Fruit fly (Drosophila melanogaster) whole organism, wandering third instar larva: Measurements from ENCODE around the gene Argk2.

Experiments used
- Abd-B ChIP-seq: fragments of >200 bp; optimal IDR thresholded peaks from 2 replicates; lab custom pipeline; 2017; ENCODE audit warnings: missing biosample characterization, missing genetic modification characterization
- HLH106 ChIP-seq: fragments of 200-800 bp; optimal IDR thresholded peaks from 3 replicates; lab custom pipeline; 2019; ENCODE audit warnings: missing biosample characterization, mild to moderate bottlenecking, missing genetic modification characterization, moderate library complexity
- Hnf4 ChIP-seq: fragments of 200-800 bp; sonication (Bioruptor generic); optimal IDR thresholded peaks from 2 replicates; lab custom pipeline; 2016; ENCODE audit warnings: missing biosample characterization, mild to moderate bottlenecking, missing genetic modification characterization
- Hr83 ChIP-seq: fragments of 200-300 bp; sonication (Bioruptor generic); optimal IDR thresholded peaks from 2 replicates; lab custom pipeline; 2016; ENCODE audit warnings: missing biosample characterization, mild to moderate bottlenecking, missing genetic modification characterization, moderate library complexity; ENCODE audit not compliant: poor library complexity, severe bottlenecking
- N ChIP-seq: fragments of >200 bp; optimal IDR thresholded peaks from 2 replicates; lab custom pipeline; 2018; ENCODE audit warnings: missing biosample characterization, missing external identifiers, missing genetic modification characterization
- OdsH ChIP-seq: fragments of 200-800 bp; sonication (Bioruptor generic); optimal IDR thresholded peaks from 2 replicates; lab custom pipeline; 2016; ENCODE audit warnings: missing biosample characterization, mild to moderate bottlenecking, missing genetic modification characterization
- Rel ChIP-seq, 2 experiments: fragments of 200-800 bp; sonication (Bioruptor generic) in 1 of 2; optimal IDR thresholded peaks; 2 replicates in 1 of 2; 3 replicates in 1 of 2; lab custom pipeline; 2016 to 2019; ENCODE audit warnings: mild to moderate bottlenecking in 2 of 2, missing biosample characterization in 2 of 2, missing genetic modification characterization in 2 of 2, moderate library complexity in 1 of 2
- br ChIP-seq: fragments of 200-800 bp; sonication (Bioruptor generic); optimal IDR thresholded peaks from 2 replicates; lab custom pipeline; 2016; ENCODE audit warnings: missing biosample characterization, missing genetic modification characterization
- dmrt93B ChIP-seq: fragments of 200-800 bp; sonication (Bioruptor generic); optimal IDR thresholded peaks from 2 replicates; lab custom pipeline; 2018; ENCODE audit warnings: missing biosample characterization, mild to moderate bottlenecking, missing genetic modification characterization
- ey ChIP-seq: fragments of 200-800 bp; sonication (Bioruptor generic); optimal IDR thresholded peaks from 2 replicates; lab custom pipeline; 2016; ENCODE audit warnings: missing biosample characterization, missing genetic modification characterization
- h ChIP-seq: fragments of 200-800 bp; sonication (Bioruptor generic); optimal IDR thresholded peaks from 3 replicates; lab custom pipeline; 2016; ENCODE audit warnings: missing biosample characterization, mild to moderate bottlenecking, missing genetic modification characterization
- jim ChIP-seq: fragments of 175-275, 200-325 bp; sonication (Bioruptor generic); optimal IDR thresholded peaks from 2 replicates; lab custom pipeline; 2016; ENCODE audit warnings: missing biosample characterization, mild to moderate bottlenecking, missing genetic modification characterization
- pan ChIP-seq: fragments of >200 bp; optimal IDR thresholded peaks from 2 replicates; lab custom pipeline; 2017
- sage ChIP-seq: fragments of 200-800 bp; sonication (Bioruptor generic); optimal IDR thresholded peaks from 2 replicates; lab custom pipeline; 2016; ENCODE audit warnings: missing biosample characterization, mild to moderate bottlenecking, missing genetic modification characterization

dm6 chr3L:9009738-9010137, 37.5 kb upstream of the Argk2 start, which contains the start of gene CG5194:
- TF ChIP-seq pan (lab: Kevin White, UChicago): no peak
- no peak for TF ChIP-seq dmrt93B
- TF ChIP-seq Hnf4: no peak
- no peak for TF ChIP-seq sage (GFP tag; lab: Kevin White, UChicago)
- TF ChIP-seq br (GFP tag; lab: Kevin White, UChicago): no peak
- TF ChIP-seq ey (GFP tag; lab: Kevin White, UChicago): no peak
- no peak for TF ChIP-seq h (GFP tag; lab: Kevin White, UChicago)
- no peak for TF ChIP-seq jim (GFP tag; lab: Kevin White, UChicago)
- TF ChIP-seq Hr83 (GFP tag; lab: Kevin White, UChicago): no peak
- no peak for TF ChIP-seq Abd-B (GFP tag; lab: Kevin White, UChicago)
- TF ChIP-seq Rel (GFP tag; optimal IDR thresholded peaks at IDR 0.05; lab: Kevin White, UChicago): no peak
- no peak for TF ChIP-seq Rel (tag; optimal IDR thresholded peaks at IDR 0.05; lab: Kevin White, UChicago)
- no peak for TF ChIP-seq N
- TF ChIP-seq HLH106 (tag; lab: Kevin White, UChicago): no peak
- no peak for TF ChIP-seq OdsH
